Fruit fly (Drosophila melanogaster) whole organism, embryonic: Measurements from ENCODE around the gene CG3726.

Experiments used
- Bteb2 ChIP-seq: fragments of 200-800 bp; sonication (Bioruptor generic); optimal IDR thresholded peaks from 2 replicates; lab custom pipeline; 2016; ENCODE audit warnings: missing biosample characterization, missing genetic modification characterization
- CG10431 ChIP-seq: fragments of 200-800 bp; sonication (Bioruptor generic); optimal IDR thresholded peaks from 3 replicates; lab custom pipeline; 2018; ENCODE audit warnings: missing biosample characterization, mild to moderate bottlenecking, missing genetic modification characterization
- CG10979 ChIP-seq: fragments of 200-800 bp; sonication (Bioruptor generic); optimal IDR thresholded peaks from 2 replicates; lab custom pipeline; 2018; ENCODE audit warnings: missing biosample characterization, mild to moderate bottlenecking, missing genetic modification characterization, moderate library complexity
- CG11696 ChIP-seq: fragments of 200-800 bp; sonication (Bioruptor generic); IDR thresholded peaks from 2 replicates; pipeline ENCODE4 v1.3.6; 2022; ENCODE audit warnings: missing biosample characterization, missing genetic modification characterization
- CG1233 ChIP-seq: fragments of 200-800 bp; sonication (Bioruptor generic); optimal IDR thresholded peaks from 4 replicates; lab custom pipeline; 2018; ENCODE audit warnings: missing biosample characterization, mild to moderate bottlenecking, missing genetic modification characterization
- CG13123 ChIP-seq: fragments of 200-800 bp; sonication (Bioruptor generic); optimal IDR thresholded peaks from 2 replicates; lab custom pipeline; 2016; ENCODE audit warnings: missing biosample characterization, missing genetic modification characterization
- CG15269 ChIP-seq: fragments of 200-800 bp; sonication (Bioruptor generic); optimal IDR thresholded peaks from 2 replicates; lab custom pipeline; 2018; ENCODE audit warnings: missing biosample characterization, mild to moderate bottlenecking, missing genetic modification characterization, moderate library complexity
- CG1529 ChIP-seq: fragments of 200-800 bp; sonication (Bioruptor generic); optimal IDR thresholded peaks from 3 replicates; lab custom pipeline; 2018; ENCODE audit warnings: missing biosample characterization, missing genetic modification characterization
- CG15479 ChIP-seq: fragments of 200-800 bp; sonication (Bioruptor generic); optimal IDR thresholded peaks from 3 replicates; lab custom pipeline; 2019; ENCODE audit warnings: missing biosample characterization, mild to moderate bottlenecking, missing genetic modification characterization, moderate library complexity
- CG15696 ChIP-seq: fragments of 200-800 bp; sonication (Bioruptor generic); optimal IDR thresholded peaks from 2 replicates; lab custom pipeline; 2019; ENCODE audit warnings: missing biosample characterization, mild to moderate bottlenecking, missing genetic modification characterization, moderate library complexity
- CG17385 ChIP-seq: fragments of 200-800 bp; sonication (Bioruptor generic); optimal IDR thresholded peaks from 3 replicates; lab custom pipeline; 2018; ENCODE audit warnings: missing biosample characterization, mild to moderate bottlenecking, missing genetic modification characterization
- CG18599 ChIP-seq: fragments of 200-800 bp; sonication (Bioruptor generic); optimal IDR thresholded peaks from 3 replicates; lab custom pipeline; 2017; ENCODE audit warnings: missing biosample characterization, missing genetic modification characterization, mild to moderate bottlenecking, moderate library complexity, missing genetic modification reagents
- CG2116 ChIP-seq: fragments of 200-800 bp; sonication (Bioruptor generic); optimal IDR thresholded peaks from 3 replicates; lab custom pipeline; 2018; ENCODE audit warnings: missing biosample characterization, mild to moderate bottlenecking, missing genetic modification characterization
- CG34376 ChIP-seq: fragments of 200-800 bp; sonication (Bioruptor generic); optimal IDR thresholded peaks from 2 replicates; lab custom pipeline; 2018; ENCODE audit warnings: missing biosample characterization, mild to moderate bottlenecking, missing genetic modification characterization
- CG3995 ChIP-seq: fragments of 200-800 bp; sonication (Bioruptor generic); optimal IDR thresholded peaks from 3 replicates; lab custom pipeline; 2016; ENCODE audit warnings: missing biosample characterization, missing genetic modification characterization
- CG42726 ChIP-seq: fragments of 200-800 bp; sonication (Bioruptor generic); IDR thresholded peaks from 2 replicates; pipeline ENCODE4 v1.3.6; 2022; ENCODE audit warnings: missing biosample characterization, missing genetic modification characterization; ENCODE audit not compliant: partially characterized antibody
- CG4730 ChIP-seq: fragments of 200-800 bp; sonication (Bioruptor generic); IDR thresholded peaks from 2 replicates; pipeline ENCODE4 v1.3.6; 2022; ENCODE audit warnings: missing biosample characterization, missing genetic modification characterization
- CG5953 ChIP-seq: fragments of 200-800 bp; sonication (Bioruptor generic); IDR thresholded peaks from 2 replicates; pipeline ENCODE4 v1.3.6; 2022; ENCODE audit warnings: missing biosample characterization, missing genetic modification characterization
- CG6765 ChIP-seq: fragments of 200-800 bp; sonication (Bioruptor generic); optimal IDR thresholded peaks from 3 replicates; lab custom pipeline; 2017; ENCODE audit warnings: missing biosample characterization, mild to moderate bottlenecking, missing genetic modification characterization
- CG7987 ChIP-seq: fragments of 200-800 bp; sonication (Bioruptor generic); optimal IDR thresholded peaks from 2 replicates; lab custom pipeline; 2018; ENCODE audit warnings: missing biosample characterization, mild to moderate bottlenecking, missing genetic modification characterization, moderate library complexity
- CG8089 ChIP-seq: fragments of 200-800 bp; sonication (Bioruptor generic); optimal IDR thresholded peaks from 3 replicates; lab custom pipeline; 2016; ENCODE audit warnings: missing biosample characterization, missing genetic modification characterization
- CG8924 ChIP-seq: fragments of 200-800 bp; optimal IDR thresholded peaks from 3 replicates; lab custom pipeline; 2019; ENCODE audit warnings: missing biosample characterization, mild to moderate bottlenecking, missing genetic modification characterization, moderate library complexity
- CG9817 ChIP-seq: fragments of 200-800 bp; sonication (Bioruptor generic); optimal IDR thresholded peaks from 2 replicates; lab custom pipeline; 2018; ENCODE audit warnings: missing biosample characterization, mild to moderate bottlenecking, missing genetic modification characterization, moderate library complexity
- CHES-1-like ChIP-seq: fragments of 200-800 bp; sonication (Bioruptor generic); optimal IDR thresholded peaks from 2 replicates; lab custom pipeline; 2016; ENCODE audit warnings: missing biosample characterization, missing genetic modification characterization
- Chrac-16 ChIP-seq: fragments of 200-800 bp; sonication (Bioruptor generic); optimal IDR thresholded peaks from 3 replicates; lab custom pipeline; 2016; ENCODE audit warnings: missing biosample characterization, missing genetic modification characterization
- CkIIα-i1 ChIP-seq: fragments of 200-800 bp; sonication (Bioruptor generic); IDR thresholded peaks from 2 replicates; pipeline ENCODE4 v1.3.6; 2022; ENCODE audit warnings: missing biosample characterization, missing genetic modification characterization
- Dfd ChIP-seq, 2 experiments: fragments of >200 bp; optimal IDR thresholded peaks; 2 replicates each; lab custom pipeline; 2017; ENCODE audit warnings: missing biosample characterization in 2 of 2, missing genetic modification characterization in 2 of 2
- Dip2 ChIP-seq: fragments of 200-800 bp; sonication (Bioruptor generic); IDR thresholded peaks from 2 replicates; pipeline ENCODE4 v1.3.6; 2022; ENCODE audit warnings: missing biosample characterization, missing genetic modification characterization
- Ets65A ChIP-seq: fragments of 200-800 bp; sonication (Bioruptor generic); peaks from one replicate; lab custom pipeline; 2016; ENCODE audit warnings: missing biosample characterization, missing genetic modification characterization
- Meics ChIP-seq: fragments of 200-800 bp; sonication (Bioruptor generic); optimal IDR thresholded peaks from 2 replicates; lab custom pipeline; 2017; ENCODE audit warnings: missing biosample characterization, mild to moderate bottlenecking, missing genetic modification characterization
- Mrtf ChIP-seq: fragments of 200-800 bp; sonication (Bioruptor generic); IDR thresholded peaks from 3 replicates; pipeline ENCODE4 v1.3.6; 2022; ENCODE audit warnings: missing biosample characterization, missing genetic modification characterization
- TFAM ChIP-seq: fragments of 200-800 bp; sonication (Bioruptor generic); optimal IDR thresholded peaks from 2 replicates; lab custom pipeline; 2017; ENCODE audit warnings: missing biosample characterization, missing genetic modification characterization, inconsistent platforms
- Trl ChIP-seq, 3 experiments: fragments of >200 bp in 2 of 3; fragments of 200-800 bp in 1 of 3; sonication (Bioruptor generic) in 1 of 3; optimal IDR thresholded peaks; 2 replicates in 1 of 3; 3 replicates in 2 of 3; lab custom pipeline; 2016 to 2017; ENCODE audit warnings: missing biosample characterization in 1 of 3, missing genetic modification characterization in 1 of 3
- ara ChIP-seq: fragments of 200-800 bp; sonication (Bioruptor generic); IDR thresholded peaks from 2 replicates; pipeline ENCODE4 v1.3.6; 2022; ENCODE audit warnings: missing biosample characterization, missing genetic modification characterization
- ci ChIP-seq: fragments of 200-800 bp; sonication (Bioruptor generic); IDR thresholded peaks from 3 replicates; pipeline ENCODE4 v1.3.6; 2022; ENCODE audit warnings: missing biosample characterization, missing genetic modification characterization
- danr ChIP-seq: fragments of 200-800 bp; sonication (Bioruptor generic); IDR thresholded peaks from 2 replicates; pipeline ENCODE4 v1.3.6; 2022; ENCODE audit warnings: missing biosample characterization, missing genetic modification characterization
- dm ChIP-seq: fragments of 200-800 bp; sonication (Bioruptor generic); optimal IDR thresholded peaks from 3 replicates; lab custom pipeline; 2016; ENCODE audit warnings: missing biosample characterization, missing genetic modification characterization
- esg ChIP-seq: fragments of 200-800 bp; sonication (Bioruptor generic); conservative IDR thresholded peaks from 2 replicates; pipeline ENCODE4 v1.3.6; 2022; ENCODE audit warnings: missing biosample characterization, missing genetic modification characterization
- eyg ChIP-seq: fragments of 200-800 bp; sonication (Bioruptor generic); optimal IDR thresholded peaks from 3 replicates; lab custom pipeline; 2016; ENCODE audit warnings: missing biosample characterization, missing genetic modification characterization
- gcm ChIP-seq: fragments of 200-800 bp; sonication (Bioruptor generic); optimal IDR thresholded peaks from 2 replicates; lab custom pipeline; 2019; ENCODE audit warnings: missing biosample characterization, mild to moderate bottlenecking, missing genetic modification characterization, moderate library complexity
- h ChIP-seq: fragments of >200 bp; optimal IDR thresholded peaks from 2 replicates; lab custom pipeline; 2017
- jigr1 ChIP-seq: fragments of 200-800 bp; sonication (Bioruptor generic); IDR thresholded peaks from 3 replicates; pipeline ENCODE4 v1.3.6; 2022; ENCODE audit warnings: missing biosample characterization, missing genetic modification characterization
- lola ChIP-seq, 3 experiments: fragments of >200 bp in 2 of 3; fragments of 200-800 bp in 1 of 3; sonication (Bioruptor generic) in 1 of 3; optimal IDR thresholded peaks; 2 replicates each; lab custom pipeline; 2017 to 2019; ENCODE audit warnings: missing biosample characterization in 3 of 3, missing genetic modification characterization in 3 of 3, mild to moderate bottlenecking in 1 of 3, moderate library complexity in 1 of 3
- p53 ChIP-seq: fragments of 200-800 bp; sonication (Bioruptor generic); optimal IDR thresholded peaks from 2 replicates; lab custom pipeline; 2016; ENCODE audit warnings: missing biosample characterization, missing genetic modification characterization
- scrt ChIP-seq: fragments of 200-800 bp; sonication (Bioruptor generic); optimal IDR thresholded peaks from 2 replicates; lab custom pipeline; 2018; ENCODE audit warnings: missing biosample characterization, mild to moderate bottlenecking, missing genetic modification characterization, moderate library complexity
- shn ChIP-seq: fragments of 200-800 bp; sonication (Bioruptor generic); optimal IDR thresholded peaks from 3 replicates; lab custom pipeline; 2016; ENCODE audit warnings: missing biosample characterization, missing genetic modification characterization
- sob ChIP-seq: fragments of 200-800 bp; sonication (Bioruptor generic); IDR thresholded peaks from 2 replicates; pipeline ENCODE4 v1.3.6; 2022; ENCODE audit warnings: missing biosample characterization, missing genetic modification characterization
- tgo ChIP-seq: fragments of 200-800 bp; sonication (Bioruptor generic); IDR thresholded peaks from 3 replicates; pipeline ENCODE4 v1.3.6; 2022; ENCODE audit warnings: missing biosample characterization, missing genetic modification characterization
- vfl ChIP-seq: fragments of 200-800 bp; sonication (Bioruptor generic); optimal IDR thresholded peaks from 2 replicates; lab custom pipeline; 2016; ENCODE audit warnings: missing biosample characterization, missing genetic modification characterization
- zen ChIP-seq: fragments of 200-800 bp; sonication (Bioruptor generic); optimal IDR thresholded peaks from 3 replicates; lab custom pipeline; 2018; ENCODE audit warnings: missing biosample characterization, mild to moderate bottlenecking, missing genetic modification characterization, moderate library complexity

The CG3726 gene

dm6 chrX:5904377-5905085 lies 12.4 kb upstream of the CG3726 start:
- TF ChIP-seq ci (GFP tag; lab: Robert Waterston, UW) = 0 out of 3 replicates have a peak, but pooled peaks have one; percentile 43
- TF ChIP-seq Mrtf = no peak
- TF ChIP-seq Meics (GFP tag; lab: Kevin White, UChicago) = no peak
- TF ChIP-seq Chrac-16 (GFP tag; lab: Kevin White, UChicago) = no peak
- TF ChIP-seq Bteb2 (GFP tag; lab: Kevin White, UChicago) = no peak
- no peak for TF ChIP-seq esg (GFP tag; lab: Robert Waterston, UW)
- TF ChIP-seq CG3995 (GFP tag; lab: Kevin White, UChicago) = no peak
- no peak for TF ChIP-seq CG4730 (GFP tag; lab: Robert Waterston, UW)
- no peak for TF ChIP-seq Ets65A (GFP tag; lab: Kevin White, UChicago)
- no peak for TF ChIP-seq CG5953 (GFP tag; lab: Robert Waterston, UW)
- TF ChIP-seq CG10431 (GFP tag; lab: Kevin White, UChicago) = no peak
- TF ChIP-seq CG1529 (GFP tag; lab: Kevin White, UChicago) = no peak
- no peak for TF ChIP-seq CkIIα-i1 (GFP tag; lab: Robert Waterston, UW)
- no peak for TF ChIP-seq eyg
- no peak for TF ChIP-seq p53
- no peak for TF ChIP-seq jigr1 (GFP tag; lab: Robert Waterston, UW)
- TF ChIP-seq CHES-1-like (GFP tag; lab: Kevin White, UChicago) = peak; percentile 0
- TF ChIP-seq CG1233 (GFP tag; lab: Kevin White, UChicago) = no peak
- no peak for TF ChIP-seq CG11696
- no peak for TF ChIP-seq shn (GFP tag; lab: Kevin White, UChicago)
- TF ChIP-seq CG15696 (tag; lab: Kevin White, UChicago) = no peak
- TF ChIP-seq vfl (GFP tag; lab: Kevin White, UChicago) = no peak
- no peak for TF ChIP-seq CG7987 (GFP tag; lab: Kevin White, UChicago)
- TF ChIP-seq CG10979 = peak; percentile 12
- no peak for TF ChIP-seq tgo (GFP tag; lab: Robert Waterston, UW)
- TF ChIP-seq scrt = no peak
- TF ChIP-seq CG18599 = no peak
- TF ChIP-seq CG9817 = no peak
- TF ChIP-seq zen (tag; lab: Kevin White, UChicago) = peak; percentile 2
- TF ChIP-seq CG17385 (GFP tag; lab: Kevin White, UChicago) = peak; percentile 72
- no peak for TF ChIP-seq CG8924 (tag; lab: Kevin White, UChicago)
- no peak for TF ChIP-seq Dfd (GFP tag; optimal IDR thresholded peaks at IDR 0.05; lab: Kevin White, UChicago)
- TF ChIP-seq CG15479 (GFP tag; lab: Kevin White, UChicago) = peak; percentile 17
- TF ChIP-seq CG2116 (GFP tag; lab: Kevin White, UChicago) = no peak
- TF ChIP-seq dm (GFP tag; lab: Kevin White, UChicago) = no peak
- peak; percentile 17 for TF ChIP-seq CG15269
- no peak for TF ChIP-seq CG34376 (GFP tag; lab: Kevin White, UChicago)
- TF ChIP-seq CG42726 (GFP tag; lab: Robert Waterston, UW) = no peak
- TF ChIP-seq sob (GFP tag; lab: Robert Waterston, UW) = peak; percentile 27; the same call in 1 of the 2 replicates
- TF ChIP-seq CG6765 = no peak
- TF ChIP-seq Trl (optimal IDR thresholded peaks at IDR 0.05; lab: Kevin White, UChicago) = peak; percentile 65 to 82
- no peak for TF ChIP-seq Trl (GFP tag; optimal IDR thresholded peaks at IDR 0.05; lab: Kevin White, UChicago)
- no peak for TF ChIP-seq lola (GFP tag; optimal IDR thresholded peaks at IDR 0.05; lab: Kevin White, UChicago)
- no peak for TF ChIP-seq h
- no peak for TF ChIP-seq TFAM (GFP tag; lab: Kevin White, UChicago)
- TF ChIP-seq CG13123 = no peak
- no peak for TF ChIP-seq ara (GFP tag; lab: Robert Waterston, UW)
- TF ChIP-seq CG8089 (GFP tag; lab: Kevin White, UChicago) = no peak
- TF ChIP-seq Dip2 (GFP tag; lab: Robert Waterston, UW) = no peak
- TF ChIP-seq gcm = peak; percentile 57
- TF ChIP-seq danr (GFP tag; lab: Robert Waterston, UW) = no peak
